Worm (Caenorhabditis elegans) whole organism, late embryonic: ENCODE measurements around the gene Y75B7AL.2.

Experiments used
- ceh-2 ChIP-seq: sonication (generic microtip); optimal IDR thresholded peaks from 2 replicates; lab custom pipeline; 2016; ENCODE audit warnings: missing genotype, missing genetic modification characterization, missing compliant biosample characterization
- ceh-22 ChIP-seq: sonication (generic microtip); optimal IDR thresholded peaks from 2 replicates; lab custom pipeline; 2017; ENCODE audit warnings: missing biosample characterization, missing genetic modification characterization
- ceh-31 ChIP-seq: sonication (generic microtip); optimal IDR thresholded peaks from 2 replicates; lab custom pipeline; 2016; ENCODE audit warnings: missing genetic modification characterization, missing compliant biosample characterization
- eyg-1 ChIP-seq: sonication (generic microtip); optimal IDR thresholded peaks from 2 replicates; lab custom pipeline; 2016; ENCODE audit warnings: missing genotype, missing genetic modification characterization, missing compliant biosample characterization
- fax-1 ChIP-seq: sonication (generic microtip); optimal IDR thresholded peaks from 2 replicates; lab custom pipeline; 2016; ENCODE audit warnings: missing genotype, missing genetic modification characterization, missing compliant biosample characterization
- lim-6 ChIP-seq: sonication (generic microtip); optimal IDR thresholded peaks from 2 replicates; lab custom pipeline; 2016; ENCODE audit warnings: missing genetic modification characterization, missing compliant biosample characterization
- madf-2 ChIP-seq: sonication (generic microtip); optimal IDR thresholded peaks from 2 replicates; lab custom pipeline; 2017; ENCODE audit warnings: missing genetic modification characterization, missing compliant biosample characterization
- mec-3 ChIP-seq: sonication (generic microtip); optimal IDR thresholded peaks from 2 replicates; lab custom pipeline; 2016; ENCODE audit warnings: borderline replicate concordance, missing genetic modification characterization, missing compliant biosample characterization
- nfya-1 ChIP-seq: sonication (generic microtip); optimal IDR thresholded peaks from 2 replicates; lab custom pipeline; 2017; ENCODE audit warnings: missing genetic modification characterization, mild to moderate bottlenecking, missing compliant biosample characterization, antibody characterized with exemption, moderate library complexity
- pqm-1 ChIP-seq: sonication (generic microtip); optimal IDR thresholded peaks from 2 replicates; lab custom pipeline; 2016; ENCODE audit warnings: missing genetic modification characterization, missing compliant biosample characterization
- sox-2 ChIP-seq: fragments of 200-800 bp; sonication (Bioruptor generic); IDR thresholded peaks from 2 replicates; pipeline ENCODE4 v1.3.6; 2022; ENCODE audit warnings: missing genetic modification reagents, missing genetic modification characterization, missing compliant biosample characterization
- syd-9 ChIP-seq: sonication (generic microtip); optimal IDR thresholded peaks from 2 replicates; lab custom pipeline; 2016; ENCODE audit warnings: mild to moderate bottlenecking, missing genetic modification characterization, moderate library complexity, missing compliant biosample characterization
- tbx-2 ChIP-seq: sonication (generic microtip); optimal IDR thresholded peaks from 2 replicates; lab custom pipeline; 2016; ENCODE audit warnings: missing genetic modification characterization, missing compliant biosample characterization
- ttx-3 ChIP-seq: sonication (generic microtip); optimal IDR thresholded peaks from 2 replicates; lab custom pipeline; 2016; ENCODE audit warnings: missing genetic modification reagents, missing genetic modification characterization, missing compliant biosample characterization

DNA sequence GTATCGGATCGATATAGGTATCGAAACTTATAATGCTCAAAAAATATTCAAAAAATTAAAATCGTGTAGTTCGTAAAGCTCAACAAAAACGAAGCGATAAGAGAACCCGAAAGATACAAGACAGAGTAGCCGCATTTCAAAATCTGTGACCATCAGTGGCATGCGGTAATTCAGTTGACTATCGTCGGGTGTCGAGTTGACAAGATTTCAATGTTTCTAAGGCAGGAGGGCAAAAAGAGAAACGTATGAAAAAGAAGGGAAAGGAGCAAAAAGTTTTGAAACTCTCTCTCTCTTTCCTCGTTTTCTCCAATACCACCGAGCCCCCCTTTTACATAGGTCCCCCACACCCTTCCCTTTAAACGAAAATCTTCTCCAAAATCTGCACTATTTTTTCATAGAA lies 36.2 kb downstream of the Y75B7AL.2 start:
- TF ChIP-seq eyg-1 (tag; lab: Kevin White, UChicago) (no peak), sox-2 (GFP tag; lab: Robert Waterston, UW) (no peak), lim-6 (tag; lab: Kevin White, UChicago) (no peak), fax-1 (no peak), madf-2 (tag; lab: Kevin White, UChicago) (no peak), tbx-2 (tag; lab: Kevin White, UChicago) (no peak), ceh-2 (no peak), ceh-22 (tag; lab: Kevin White, UChicago) (no peak), ttx-3 (tag; lab: Kevin White, UChicago) (no peak), ceh-31 (tag; lab: Kevin White, UChicago) (no peak), syd-9 (tag; lab: Kevin White, UChicago) (no peak), pqm-1 (tag; lab: Kevin White, UChicago) (no peak), nfya-1 (tag; lab: Kevin White, UChicago) (no peak), mec-3 (no peak)
